Worm (Caenorhabditis elegans) whole organism, late embryonic: Measurements from ENCODE around the gene eif-2Bepsilon.

Experiments used
- ama-1 ChIP-seq: fragments of 150-350 bp; optimal IDR thresholded peaks from 2 replicates; lab custom pipeline; 2014
- dmd-4 ChIP-seq: sonication (generic microtip); optimal IDR thresholded peaks from 2 replicates; lab custom pipeline; 2016; ENCODE audit warnings: borderline replicate concordance, missing genetic modification characterization, missing compliant biosample characterization
- fkh-10 ChIP-seq: fragments of 150-350 bp; optimal IDR thresholded peaks from 2 replicates; lab custom pipeline; 2014; ENCODE audit warnings: missing biosample characterization, missing genetic modification reagents, missing genetic modification characterization
- hlh-13 ChIP-seq: fragments of 200-800 bp; sonication (Bioruptor generic); optimal IDR thresholded peaks from 2 replicates; lab custom pipeline; 2018; ENCODE audit warnings: mild to moderate bottlenecking, missing genetic modification characterization, missing compliant biosample characterization
- hlh-30 ChIP-seq: sonication (generic microtip); optimal IDR thresholded peaks from 2 replicates; lab custom pipeline; 2017; ENCODE audit warnings: antibody characterized with exemption, missing genetic modification characterization, missing compliant biosample characterization; ENCODE audit not compliant: insufficient read depth
- lim-6 ChIP-seq: sonication (generic microtip); optimal IDR thresholded peaks from 2 replicates; lab custom pipeline; 2016; ENCODE audit warnings: missing genetic modification characterization, missing compliant biosample characterization
- unc-42 ChIP-seq: sonication (generic microtip); optimal IDR thresholded peaks from 2 replicates; lab custom pipeline; 2016; ENCODE audit warnings: missing genotype, missing genetic modification characterization, missing compliant biosample characterization
- ztf-16 ChIP-seq: sonication (generic microtip); optimal IDR thresholded peaks from 2 replicates; lab custom pipeline; 2017; ENCODE audit warnings: missing genetic modification characterization, missing compliant biosample characterization

ce11 chrII:8631766-8632165, 29.9 kb upstream of the eif-2Bepsilon start:
- TF ChIP-seq lim-6 (no peak), dmd-4 (tag; lab: Kevin White, UChicago) (no peak), ama-1 (lab: Kevin White, UChicago) (no peak), unc-42 (no peak), ztf-16 (no peak), hlh-13 (GFP tag; lab: Kevin White, UChicago) (no peak), hlh-30 (tag; lab: Kevin White, UChicago) (no peak), fkh-10 (GFP tag; lab: Kevin White, UChicago) (no peak)
